Fruit fly (Drosophila melanogaster) whole organism, embryonic: ENCODE data around the gene CG1965.
A peak's percentile ranks its signal among the peaks of the same experiment; 100 is the strongest.

Source experiments
- CG11247 ChIP-seq: fragments of 200-800 bp; sonication (Bioruptor generic); IDR thresholded peaks from 2 replicates; pipeline ENCODE4 v1.3.6; 2022; ENCODE audit warnings: missing biosample characterization, missing genetic modification characterization
- CG12071 ChIP-seq: fragments of 200-800 bp; sonication (Bioruptor generic); optimal IDR thresholded peaks from 3 replicates; lab custom pipeline; 2018; ENCODE audit warnings: missing biosample characterization, mild to moderate bottlenecking, missing genetic modification characterization
- CG13624 ChIP-seq: fragments of 200-800 bp; sonication (Bioruptor generic); optimal IDR thresholded peaks from 2 replicates; lab custom pipeline; 2016; ENCODE audit warnings: missing biosample characterization, missing genetic modification characterization
- CG1529 ChIP-seq: fragments of 200-800 bp; sonication (Bioruptor generic); optimal IDR thresholded peaks from 3 replicates; lab custom pipeline; 2018; ENCODE audit warnings: missing biosample characterization, missing genetic modification characterization
- CG16863 ChIP-seq: fragments of 200-800 bp; sonication (Bioruptor generic); optimal IDR thresholded peaks from 3 replicates; lab custom pipeline; 2016; ENCODE audit warnings: missing biosample characterization, missing genetic modification characterization
- CG2120 ChIP-seq: fragments of 200-800 bp; sonication (Bioruptor generic); optimal IDR thresholded peaks from 3 replicates; lab custom pipeline; 2016; ENCODE audit warnings: missing biosample characterization, missing genetic modification characterization
- CG3065 ChIP-seq: fragments of 200-800 bp; sonication (Bioruptor generic); optimal IDR thresholded peaks from 2 replicates; lab custom pipeline; 2016; ENCODE audit warnings: missing biosample characterization, missing genetic modification characterization
- CG3847 ChIP-seq: fragments of 200-800 bp; sonication (Bioruptor generic); IDR thresholded peaks from 2 replicates; pipeline ENCODE4 v1.3.6; 2022; ENCODE audit warnings: missing biosample characterization, missing genetic modification characterization
- CG4282 ChIP-seq: fragments of 200-800 bp; sonication (Bioruptor generic); optimal IDR thresholded peaks from 2 replicates; lab custom pipeline; 2016; ENCODE audit warnings: missing biosample characterization, missing genetic modification characterization
- CG43689 ChIP-seq: fragments of 200-800 bp; sonication (Bioruptor generic); IDR thresholded peaks from 2 replicates; pipeline ENCODE4 v1.3.6; 2022; ENCODE audit warnings: missing biosample characterization, missing genetic modification characterization
- CG4820 ChIP-seq: fragments of 200-800 bp; sonication (Bioruptor generic); optimal IDR thresholded peaks from 3 replicates; lab custom pipeline; 2016; ENCODE audit warnings: missing biosample characterization, missing genetic modification characterization
- CG5180 ChIP-seq: fragments of 200-800 bp; sonication (Bioruptor generic); optimal IDR thresholded peaks from 3 replicates; lab custom pipeline; 2017; ENCODE audit warnings: missing biosample characterization, missing genetic modification characterization, mild to moderate bottlenecking, moderate library complexity, missing genetic modification reagents
- CG8944 ChIP-seq: fragments of 200-800 bp; sonication (Bioruptor generic); optimal IDR thresholded peaks from 3 replicates; lab custom pipeline; 2016; ENCODE audit warnings: missing biosample characterization, missing genetic modification characterization
- CG9437 ChIP-seq: fragments of 200-800 bp; sonication (Bioruptor generic); optimal IDR thresholded peaks from 2 replicates; lab custom pipeline; 2018; ENCODE audit warnings: missing biosample characterization, mild to moderate bottlenecking, missing genetic modification characterization
- CG9609 ChIP-seq: fragments of 200-800 bp; sonication (Bioruptor generic); optimal IDR thresholded peaks from 3 replicates; lab custom pipeline; 2016; ENCODE audit warnings: missing biosample characterization, missing genetic modification characterization
- CG9817 ChIP-seq: fragments of 200-800 bp; sonication (Bioruptor generic); optimal IDR thresholded peaks from 2 replicates; lab custom pipeline; 2018; ENCODE audit warnings: missing biosample characterization, mild to moderate bottlenecking, missing genetic modification characterization, moderate library complexity
- Camta ChIP-seq: fragments of 200-800 bp; sonication (Bioruptor generic); optimal IDR thresholded peaks from 2 replicates; lab custom pipeline; 2016; ENCODE audit warnings: missing biosample characterization, missing genetic modification characterization
- D19B ChIP-seq: fragments of 200-800 bp; sonication (Bioruptor generic); optimal IDR thresholded peaks from 2 replicates; lab custom pipeline; 2017; ENCODE audit warnings: missing biosample characterization, mild to moderate bottlenecking, missing genetic modification characterization
- Dad ChIP-seq: fragments of 200-800 bp; sonication (Bioruptor generic); optimal IDR thresholded peaks from 3 replicates; lab custom pipeline; 2016; ENCODE audit warnings: missing biosample characterization, missing genetic modification characterization
- Dbx ChIP-seq: fragments of 200-800 bp; sonication (Bioruptor generic); IDR thresholded peaks from 3 replicates; pipeline ENCODE4 v1.3.6; 2022; ENCODE audit warnings: missing biosample characterization, missing genetic modification characterization
- Dek ChIP-seq: fragments of 200-800 bp; sonication (Bioruptor generic); optimal IDR thresholded peaks from 3 replicates; lab custom pipeline; 2019; ENCODE audit warnings: missing biosample characterization, mild to moderate bottlenecking, missing genetic modification characterization, moderate library complexity
- Ets97D ChIP-seq: fragments of 200-800 bp; sonication (Bioruptor generic); optimal IDR thresholded peaks from 3 replicates; lab custom pipeline; 2016; ENCODE audit warnings: missing biosample characterization, missing genetic modification characterization
- Mrtf ChIP-seq: fragments of 200-800 bp; sonication (Bioruptor generic); IDR thresholded peaks from 3 replicates; pipeline ENCODE4 v1.3.6; 2022; ENCODE audit warnings: missing biosample characterization, missing genetic modification characterization
- PHDP ChIP-seq: fragments of 200-800 bp; sonication (Bioruptor generic); optimal IDR thresholded peaks from 3 replicates; lab custom pipeline; 2018; ENCODE audit warnings: missing biosample characterization, mild to moderate bottlenecking, missing genetic modification characterization, moderate library complexity
- Ptx1 ChIP-seq: fragments of 200-800 bp; sonication (Bioruptor generic); IDR thresholded peaks from 2 replicates; pipeline ENCODE4 v1.3.6; 2022; ENCODE audit warnings: missing biosample characterization, missing genetic modification characterization
- Rfx ChIP-seq: fragments of 200-800 bp; sonication (Bioruptor generic); IDR thresholded peaks from 2 replicates; pipeline ENCODE4 v1.3.6; 2022; ENCODE audit warnings: missing biosample characterization, missing genetic modification characterization
- Tbp ChIP-seq: fragments of >200 bp; optimal IDR thresholded peaks from 2 replicates; lab custom pipeline; 2018; ENCODE audit warnings: missing biosample characterization, missing genetic modification characterization
- Xrp1 ChIP-seq: fragments of 200-800 bp; sonication (Bioruptor generic); IDR thresholded peaks from 2 replicates; pipeline ENCODE4 v1.3.6; 2022; ENCODE audit warnings: missing biosample characterization, missing genetic modification characterization
- ab ChIP-seq: fragments of 200-800 bp; sonication (Bioruptor generic); optimal IDR thresholded peaks from 2 replicates; lab custom pipeline; 2016; ENCODE audit warnings: missing biosample characterization, missing genetic modification characterization
- bcd ChIP-seq: fragments of 200-800 bp; sonication (Bioruptor generic); optimal IDR thresholded peaks from 2 replicates; lab custom pipeline; 2017; ENCODE audit warnings: missing biosample characterization, mild to moderate bottlenecking, missing genetic modification characterization
- bigmax ChIP-seq: fragments of 200-800 bp; sonication (Bioruptor generic); optimal IDR thresholded peaks from 2 replicates; lab custom pipeline; 2018; ENCODE audit warnings: missing biosample characterization, mild to moderate bottlenecking, missing genetic modification characterization
- br ChIP-seq: fragments of >200 bp; optimal IDR thresholded peaks from 2 replicates; lab custom pipeline; 2017
- dan ChIP-seq: fragments of 200-800 bp; sonication (Bioruptor generic); IDR thresholded peaks from 2 replicates; pipeline ENCODE4 v1.3.6; 2022; ENCODE audit warnings: missing biosample characterization, missing genetic modification characterization
- dmrt11E ChIP-seq: fragments of 200-800 bp; sonication (Bioruptor generic); optimal IDR thresholded peaks from 3 replicates; lab custom pipeline; 2018; ENCODE audit warnings: missing biosample characterization, mild to moderate bottlenecking, missing genetic modification characterization, moderate library complexity
- en ChIP-seq: fragments of 200-800 bp; sonication (Bioruptor generic); optimal IDR thresholded peaks from 2 replicates; lab custom pipeline; 2016; ENCODE audit warnings: missing biosample characterization, missing genetic modification characterization
- esg ChIP-seq: fragments of 200-800 bp; sonication (Bioruptor generic); conservative IDR thresholded peaks from 2 replicates; pipeline ENCODE4 v1.3.6; 2022; ENCODE audit warnings: missing biosample characterization, missing genetic modification characterization
- fd96Cb ChIP-seq: fragments of 200-800 bp; sonication (Bioruptor generic); optimal IDR thresholded peaks from 2 replicates; lab custom pipeline; 2018; ENCODE audit warnings: missing biosample characterization, mild to moderate bottlenecking, missing genetic modification characterization, moderate library complexity
- gcm ChIP-seq: fragments of 200-800 bp; sonication (Bioruptor generic); optimal IDR thresholded peaks from 2 replicates; lab custom pipeline; 2019; ENCODE audit warnings: missing biosample characterization, mild to moderate bottlenecking, missing genetic modification characterization, moderate library complexity
- gcm2 ChIP-seq: fragments of 200-800 bp; sonication (Bioruptor generic); optimal IDR thresholded peaks from 2 replicates; lab custom pipeline; 2016; ENCODE audit warnings: missing biosample characterization, missing genetic modification characterization
- gfzf ChIP-seq: fragments of 200-800 bp; sonication (Bioruptor generic); optimal IDR thresholded peaks from 2 replicates; lab custom pipeline; 2016; ENCODE audit warnings: missing biosample characterization, mild to moderate bottlenecking, missing genetic modification characterization, moderate library complexity
- gro ChIP-seq: fragments of 200-800 bp; sonication (Bioruptor generic); optimal IDR thresholded peaks from 2 replicates; lab custom pipeline; 2016; ENCODE audit warnings: missing biosample characterization, missing genetic modification characterization
- hkb ChIP-seq, 2 experiments: fragments of 200-800 bp in 1 of 2; fragments of >200 bp in 1 of 2; sonication (Bioruptor generic) in 1 of 2; IDR thresholded peaks in 1 of 2; optimal IDR thresholded peaks in 1 of 2; 2 replicates each; pipeline versions ENCODE4 v1.3.6 to Lab custom; 2017 to 2022; ENCODE audit warnings: missing biosample characterization in 1 of 2, missing genetic modification characterization in 1 of 2
- lab ChIP-seq: fragments of 200-800 bp; sonication (Bioruptor generic); optimal IDR thresholded peaks from 3 replicates; lab custom pipeline; 2017; ENCODE audit warnings: missing biosample characterization, missing genetic modification characterization, mild to moderate bottlenecking, moderate library complexity, missing genetic modification reagents
- lola ChIP-seq, 3 experiments: fragments of >200 bp in 2 of 3; fragments of 200-800 bp in 1 of 3; sonication (Bioruptor generic) in 1 of 3; optimal IDR thresholded peaks; 2 replicates each; lab custom pipeline; 2017 to 2019; ENCODE audit warnings: missing biosample characterization in 3 of 3, missing genetic modification characterization in 3 of 3, mild to moderate bottlenecking in 1 of 3, moderate library complexity in 1 of 3
- oc ChIP-seq: fragments of 200-800 bp; sonication (Bioruptor generic); optimal IDR thresholded peaks from 2 replicates; lab custom pipeline; 2018; ENCODE audit warnings: missing biosample characterization, mild to moderate bottlenecking, missing genetic modification characterization, moderate library complexity
- pb ChIP-seq: fragments of 200-800 bp; sonication (Bioruptor generic); optimal IDR thresholded peaks from 3 replicates; lab custom pipeline; 2016; ENCODE audit warnings: missing biosample characterization, missing genetic modification characterization
- prd ChIP-seq, 3 experiments: fragments of >200 bp in 2 of 3; fragments of 200-800 bp in 1 of 3; sonication (Bioruptor generic) in 1 of 3; optimal IDR thresholded peaks in 2 of 3; IDR thresholded peaks in 1 of 3; 2 replicates in 2 of 3; 3 replicates in 1 of 3; pipeline versions ENCODE4 v1.3.6 to Lab custom; 2017 to 2022; ENCODE audit warnings: missing biosample characterization in 1 of 3, missing genetic modification characterization in 1 of 3
- pros ChIP-seq: fragments of 200-800 bp; sonication (Bioruptor generic); optimal IDR thresholded peaks from 3 replicates; lab custom pipeline; 2019; ENCODE audit warnings: missing biosample characterization, mild to moderate bottlenecking, missing genetic modification characterization, moderate library complexity
- sug ChIP-seq: fragments of 200-800 bp; optimal IDR thresholded peaks from 2 replicates; lab custom pipeline; 2019; ENCODE audit warnings: missing biosample characterization, mild to moderate bottlenecking, missing genetic modification characterization, moderate library complexity
- tna ChIP-seq: fragments of 200-800 bp; sonication (Bioruptor generic); IDR thresholded peaks from 2 replicates; pipeline ENCODE4 v1.3.6; 2022; ENCODE audit warnings: missing biosample characterization, missing genetic modification characterization; ENCODE audit not compliant: partially characterized antibody
- zfh1 ChIP-seq: fragments of 200-800 bp; sonication (Bioruptor generic); IDR thresholded peaks from 3 replicates; pipeline ENCODE4 v1.3.6; 2022; ENCODE audit warnings: missing biosample characterization, missing genetic modification characterization

The CG1965 gene

dm6 chr3R:7093592-7093991 lies 26.4 kb downstream of the CG1965 start (continued):
- TF ChIP-seq ab (GFP tag; lab: Kevin White, UChicago): no peak
- TF ChIP-seq CG13624 (GFP tag; lab: Kevin White, UChicago): no peak
- peak; percentile 14; the same call in 1 of the 2 replicates for TF ChIP-seq Ptx1 (GFP tag; lab: Robert Waterston, UW)
- TF ChIP-seq CG12071 (GFP tag; lab: Kevin White, UChicago): no peak
- TF ChIP-seq pb (GFP tag; lab: Kevin White, UChicago): no peak
- no peak for TF ChIP-seq CG3847 (GFP tag; lab: Robert Waterston, UW)
- TF ChIP-seq gcm2: no peak
- TF ChIP-seq gro (GFP tag; lab: Kevin White, UChicago): no peak
- TF ChIP-seq Mrtf (GFP tag; lab: Robert Waterston, UW): no peak
- TF ChIP-seq Dek (tag; lab: Kevin White, UChicago): no peak
- no peak for TF ChIP-seq gfzf (GFP tag; lab: Kevin White, UChicago)
- TF ChIP-seq Dad: no peak
- TF ChIP-seq prd (optimal IDR thresholded peaks at IDR 0.05; lab: Kevin White, UChicago): no peak
- no peak for TF ChIP-seq prd (GFP tag; IDR thresholded peaks at IDR 0.05; lab: Robert Waterston, UW)
- TF ChIP-seq CG5180 (GFP tag; lab: Kevin White, UChicago): no peak
- no peak for TF ChIP-seq CG43689
- TF ChIP-seq CG9609 (GFP tag; lab: Kevin White, UChicago): no peak
- no peak for TF ChIP-seq lab (GFP tag; lab: Kevin White, UChicago)
- TF ChIP-seq Dbx (GFP tag; lab: Robert Waterston, UW): no peak
- TF ChIP-seq dmrt11E (tag; lab: Kevin White, UChicago): peak; percentile 18
- no peak for TF ChIP-seq Tbp
- no peak for TF ChIP-seq sug (tag; lab: Kevin White, UChicago)
- TF ChIP-seq bcd (GFP tag; lab: Kevin White, UChicago): no peak
- no peak for TF ChIP-seq CG4820 (GFP tag; lab: Kevin White, UChicago)
- TF ChIP-seq br (lab: Kevin White, UChicago): no peak
- TF ChIP-seq CG4282 (GFP tag; lab: Kevin White, UChicago): no peak
- no peak for TF ChIP-seq CG3065 (GFP tag; lab: Kevin White, UChicago)
- TF ChIP-seq Camta: no peak
- TF ChIP-seq en (GFP tag; lab: Kevin White, UChicago): no peak
- TF ChIP-seq zfh1: no peak
- TF ChIP-seq dan (GFP tag; lab: Robert Waterston, UW): no peak
- TF ChIP-seq D19B (GFP tag; lab: Kevin White, UChicago): no peak
- TF ChIP-seq Ets97D (GFP tag; lab: Kevin White, UChicago): peak; percentile 7
- TF ChIP-seq CG1529 (GFP tag; lab: Kevin White, UChicago): no peak
- TF ChIP-seq CG8944 (GFP tag; lab: Kevin White, UChicago): no peak
- TF ChIP-seq tna (GFP tag; lab: Robert Waterston, UW): no peak
- no peak for TF ChIP-seq CG16863 (GFP tag; lab: Kevin White, UChicago)
- TF ChIP-seq gcm (GFP tag; lab: Kevin White, UChicago): no peak
- TF ChIP-seq CG11247: no peak
- TF ChIP-seq pros (GFP tag; lab: Kevin White, UChicago): no peak
- no peak for TF ChIP-seq oc
- TF ChIP-seq hkb (optimal IDR thresholded peaks at IDR 0.05; lab: Kevin White, UChicago): no peak
- 0 out of 2 replicates have a peak, but pooled peaks have one; percentile 14 for TF ChIP-seq hkb (GFP tag; IDR thresholded peaks at IDR 0.05; lab: Robert Waterston, UW)
- TF ChIP-seq bigmax: no peak
- TF ChIP-seq lola (GFP tag; optimal IDR thresholded peaks at IDR 0.05; lab: Kevin White, UChicago): no peak
- TF ChIP-seq CG9437 (GFP tag; lab: Kevin White, UChicago): no peak
- TF ChIP-seq PHDP (tag; lab: Kevin White, UChicago): no peak
- TF ChIP-seq Xrp1 (GFP tag; lab: Robert Waterston, UW): no peak; the same call in 1 of the 2 replicates
- TF ChIP-seq fd96Cb: no peak
- peak; percentile 43; the same call in 1 of the 2 replicates for TF ChIP-seq Rfx (GFP tag; lab: Robert Waterston, UW)
- TF ChIP-seq esg: peak; percentile 25; the same call in 1 of the 2 replicates
- peak; percentile 17 for TF ChIP-seq CG9817
- TF ChIP-seq CG2120 (GFP tag; lab: Kevin White, UChicago): peak; percentile 37
